Fruit fly (Drosophila melanogaster): ENCODE results near the gene Pli.

The Pli gene

DNA sequence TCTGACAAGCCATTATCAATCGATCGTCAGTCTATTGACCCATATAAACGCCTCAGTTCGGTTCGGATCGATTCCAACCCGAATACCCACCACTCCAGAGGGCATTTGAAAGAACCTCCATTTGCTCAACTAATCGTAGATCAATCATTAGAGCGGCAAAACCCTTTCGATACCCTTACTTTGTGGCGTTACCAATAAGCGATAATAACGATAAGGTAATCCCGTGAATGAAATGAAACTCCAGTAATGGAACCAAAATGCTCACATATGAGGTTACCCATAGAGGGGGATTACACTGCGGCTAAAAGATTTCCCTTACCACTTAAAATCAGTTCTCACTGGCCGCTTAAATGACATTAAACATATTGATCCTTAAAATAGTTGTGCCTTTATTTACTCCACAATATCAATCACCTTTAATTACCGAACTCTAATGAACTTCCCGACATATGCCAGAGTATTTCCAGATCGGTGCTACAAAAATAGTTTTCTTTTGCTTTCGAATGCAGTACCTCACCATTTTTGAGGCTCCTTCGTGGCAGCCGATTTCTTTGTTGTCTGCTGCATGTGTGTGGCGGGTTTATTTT is 17.2 kb downstream of the Pli start (continued):
- TF ChIP-seq Optix (GFP tag; IDR thresholded peaks at IDR 0.05), result peak; percentile 37; the same call in 1 of the 3 replicates
- no peak for TF ChIP-seq wdn (GFP tag; IDR thresholded peaks at IDR 0.05)
- TF ChIP-seq toy (GFP tag; IDR thresholded peaks at IDR 0.05), result no peak
- TF ChIP-seq CG6791 (GFP tag; IDR thresholded peaks at IDR 0.05; ENCODE audit: partially characterized antibody), result no peak
- no peak for TF ChIP-seq CG34422 (GFP tag; IDR thresholded peaks at IDR 0.05)
- TF ChIP-seq crol (GFP tag; IDR thresholded peaks at IDR 0.05), result no peak
- TF ChIP-seq CG17359 (tag; optimal IDR thresholded peaks at IDR 0.05), result peak; percentile 66
- TF ChIP-seq CG4282 (GFP tag; optimal IDR thresholded peaks at IDR 0.05), result no peak
- TF ChIP-seq Taf1 (GFP tag; IDR thresholded peaks at IDR 0.05), result no peak
- no peak for TF ChIP-seq Scr (GFP tag; IDR thresholded peaks at IDR 0.05; ENCODE audit: partially characterized antibody)
- peak in 1 of 2 experiments; percentile 80 for TF ChIP-seq eve (GFP tag; optimal IDR thresholded peaks at IDR 0.05)
- TF ChIP-seq CG17186 (GFP tag; optimal IDR thresholded peaks at IDR 0.05), result no peak
- no peak for TF ChIP-seq CG1024 (GFP tag; IDR thresholded peaks at IDR 0.05)
- TF ChIP-seq dmrt11E (tag; optimal IDR thresholded peaks at IDR 0.05), result peak; percentile 58
- no peak for TF ChIP-seq cato (GFP tag; optimal IDR thresholded peaks at IDR 0.05; ENCODE audit: borderline replicate concordance)
- no peak for TF ChIP-seq Dad (GFP tag; optimal IDR thresholded peaks at IDR 0.05)
- TF ChIP-seq CG13624 (GFP tag; optimal IDR thresholded peaks at IDR 0.05), result no peak
- TF ChIP-seq CG18619 (GFP tag; optimal IDR thresholded peaks at IDR 0.05), result no peak
- no peak for TF ChIP-seq disco-r (GFP tag; optimal IDR thresholded peaks at IDR 0.05)
- peak; percentile 65 for TF ChIP-seq CG18262 (tag; optimal IDR thresholded peaks at IDR 0.05)
- TF ChIP-seq cg (GFP tag; optimal IDR thresholded peaks at IDR 0.05), result no peak
- no peak for TF ChIP-seq Opbp (GFP tag; IDR thresholded peaks at IDR 0.05; ENCODE audit: partially characterized antibody)
- no peak for TF ChIP-seq ac (GFP tag; optimal IDR thresholded peaks at IDR 0.05)
- TF ChIP-seq sob (GFP tag; IDR thresholded peaks at IDR 0.05), result no peak
- no peak for TF ChIP-seq CG3281 (GFP tag; optimal IDR thresholded peaks at IDR 0.05)
- peak; percentile 47 for TF ChIP-seq Oli (tag; optimal IDR thresholded peaks at IDR 0.05)
- TF ChIP-seq CG1647 (GFP tag; optimal IDR thresholded peaks at IDR 0.05), result no peak
- TF ChIP-seq CG33213 (GFP tag; optimal IDR thresholded peaks at IDR 0.05), result no peak
- no peak for TF ChIP-seq CG17568 (GFP tag; optimal IDR thresholded peaks at IDR 0.05)
- no peak for TF ChIP-seq gsb (GFP tag; IDR thresholded peaks at IDR 0.05)
- TF ChIP-seq Fer2 (tag; optimal IDR thresholded peaks at IDR 0.05), result no peak
- TF ChIP-seq Asciz (GFP tag; optimal IDR thresholded peaks at IDR 0.05), result no peak
- peak in 1 of 3 experiments; percentile 61 for TF ChIP-seq lola (GFP tag; optimal IDR thresholded peaks at IDR 0.05)
- TF ChIP-seq danr (GFP tag; IDR thresholded peaks at IDR 0.05), result no peak
- TF ChIP-seq CG13123 (GFP tag; optimal IDR thresholded peaks at IDR 0.05), result no peak
- peak; percentile 55 for TF ChIP-seq ara (GFP tag; IDR thresholded peaks at IDR 0.05)
- TF ChIP-seq hkb (optimal IDR thresholded peaks at IDR 0.05), result no peak
- TF ChIP-seq hkb (GFP tag; IDR thresholded peaks at IDR 0.05), result peak; percentile 30; the same call in 1 of the 2 replicates
- no peak for TF ChIP-seq CG18599 (GFP tag; optimal IDR thresholded peaks at IDR 0.05)
- TF ChIP-seq CkIIα-i1 (GFP tag; IDR thresholded peaks at IDR 0.05), result no peak
- no peak for TF ChIP-seq en (GFP tag; optimal IDR thresholded peaks at IDR 0.05)
- no peak for TF ChIP-seq abd-A (tag; optimal IDR thresholded peaks at IDR 0.05)
- TF ChIP-seq CG3163 (GFP tag; optimal IDR thresholded peaks at IDR 0.05), result no peak
- TF ChIP-seq az2 (GFP tag; optimal IDR thresholded peaks at IDR 0.05), result peak; percentile 34
- TF ChIP-seq exex (tag; optimal IDR thresholded peaks at IDR 0.05), result peak; percentile 31
- no peak for TF ChIP-seq CG7987 (GFP tag; optimal IDR thresholded peaks at IDR 0.05)
- TF ChIP-seq sna (GFP tag; IDR thresholded peaks at IDR 0.05; ENCODE audit: partially characterized antibody), result no peak
- TF ChIP-seq Adf1 (GFP tag; IDR thresholded peaks at IDR 0.05), result no peak
- TF ChIP-seq nau (GFP tag; optimal IDR thresholded peaks at IDR 0.05), result no peak
- no peak for TF ChIP-seq CG17385 (GFP tag; optimal IDR thresholded peaks at IDR 0.05)
- TF ChIP-seq Atf3 (GFP tag; optimal IDR thresholded peaks at IDR 0.05), result peak; percentile 6

Measured in whole organism, embryonic.